Worm (Caenorhabditis elegans) whole organism, L4 larva: ENCODE results near the gene ZC204.6.

Source experiments
- ZK546.5 ChIP-seq, 2 experiments: sonication (generic microtip); optimal IDR thresholded peaks; 2 replicates each; lab custom pipeline; 2017; ENCODE audit warnings: missing biosample characterization in 2 of 2, missing genetic modification characterization in 2 of 2
- ceh-20 ChIP-seq: fragments of 200-800 bp; sonication (Bioruptor generic); IDR thresholded peaks from 2 replicates; pipeline ENCODE4 v1.3.6; 2022; ENCODE audit warnings: missing genetic modification reagents, missing genetic modification characterization, missing compliant biosample characterization
- lsy-2 ChIP-seq, 2 experiments: fragments of 150-350 bp in 1 of 2; sonication (generic microtip) in 1 of 2; optimal IDR thresholded peaks; 2 replicates each; lab custom pipeline; 2014 to 2017; ENCODE audit warnings: missing biosample characterization in 2 of 2, missing genetic modification characterization in 2 of 2
- nhr-6 ChIP-seq: fragments of 150-350 bp; optimal IDR thresholded peaks from 2 replicates; lab custom pipeline; 2014; ENCODE audit warnings: missing biosample characterization, missing genetic modification characterization
- pqm-1 ChIP-seq: sonication (generic microtip); optimal IDR thresholded peaks from 2 replicates; lab custom pipeline; 2017; ENCODE audit warnings: missing biosample characterization, missing genetic modification characterization
- set-16 ChIP-seq: fragments of 200-800 bp; sonication (Bioruptor generic); IDR thresholded peaks from 2 replicates; pipeline ENCODE4 v1.3.6; 2022; ENCODE audit warnings: missing genetic modification reagents, missing genetic modification characterization, missing compliant biosample characterization
- snpc-4 ChIP-seq: fragments of 150-350 bp; optimal IDR thresholded peaks from 2 replicates; lab custom pipeline; 2014; ENCODE audit warnings: missing biosample characterization, missing genetic modification characterization
- unc-62 ChIP-seq, 3 experiments: fragments of 150-350 bp in 1 of 3; sonication (generic microtip); optimal IDR thresholded peaks in 2 of 3; peaks in 1 of 3; 1 replicate in 1 of 3; 2 replicates in 2 of 3; lab custom pipeline; 2014 to 2017; ENCODE audit warnings: missing biosample characterization in 3 of 3, missing genetic modification characterization in 3 of 3, missing genetic modification reagents in 3 of 3, missing genotype in 1 of 3

DNA sequence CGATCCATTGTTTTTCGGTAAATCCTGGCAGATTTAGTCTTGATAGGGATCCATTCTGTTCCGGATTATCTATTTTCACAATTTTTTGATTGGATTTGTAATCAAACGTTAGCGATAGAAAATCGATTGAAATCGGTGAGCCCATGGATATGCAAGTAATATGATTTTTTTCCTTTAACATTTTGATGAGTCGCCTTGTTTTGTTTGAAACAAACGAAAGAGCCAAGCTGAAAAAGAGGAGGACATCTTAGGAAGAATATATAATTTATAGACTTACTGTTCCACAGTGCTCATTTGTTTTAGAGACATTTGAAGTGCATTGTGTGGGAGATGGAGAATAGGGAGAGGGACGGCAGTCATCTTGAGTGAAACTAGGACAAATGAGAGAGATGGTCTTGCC is 44.2 kb upstream of the ZC204.6 start, which contains the start of the genes fbxb-18 and fbxb-19:
- no peak for TF ChIP-seq ZK546.5 (tag; optimal IDR thresholded peaks at IDR 0.05; lab: Kevin White, UChicago)
- TF ChIP-seq nhr-6, result no peak
- TF ChIP-seq ceh-20 (GFP tag; lab: Robert Waterston, UW), result no peak
- TF ChIP-seq snpc-4 (tag; lab: Kevin White, UChicago), result no peak
- no peak for TF ChIP-seq set-16 (GFP tag; lab: Robert Waterston, UW)
- TF ChIP-seq unc-62 (GFP tag; optimal IDR thresholded peaks at IDR 0.05 in 1 of 2; lab: Kevin White, UChicago), result no peak
- TF ChIP-seq unc-62 (tag; optimal IDR thresholded peaks at IDR 0.05; lab: Kevin White, UChicago), result no peak
- no peak for TF ChIP-seq pqm-1 (tag; lab: Kevin White, UChicago)
- TF ChIP-seq lsy-2 (tag; optimal IDR thresholded peaks at IDR 0.05; lab: Kevin White, UChicago), result no peak
